Fruit fly (Drosophila melanogaster) whole organism, prepupa: Measurements from ENCODE around the gene Pde9.

Source experiments
- Blimp-1 ChIP-seq: fragments of 200-800 bp; sonication (Bioruptor generic); optimal IDR thresholded peaks from 3 replicates; lab custom pipeline; 2017; ENCODE audit warnings: missing biosample characterization, missing genetic modification characterization, mild to moderate bottlenecking, moderate library complexity, missing genetic modification reagents
- CG10631 ChIP-seq: fragments of 200-800 bp; sonication (Bioruptor generic); optimal IDR thresholded peaks from 2 replicates; lab custom pipeline; 2016; ENCODE audit warnings: missing biosample characterization, missing genetic modification characterization
- CG10669 ChIP-seq: fragments of 200-800 bp; sonication (Bioruptor generic); optimal IDR thresholded peaks from 3 replicates; lab custom pipeline; 2018; ENCODE audit warnings: missing biosample characterization, mild to moderate bottlenecking, missing genetic modification characterization, moderate library complexity
- CG11762 ChIP-seq: fragments of 200-800 bp; sonication (Bioruptor generic); optimal IDR thresholded peaks from 3 replicates; lab custom pipeline; 2016; ENCODE audit warnings: missing biosample characterization, missing genetic modification characterization; ENCODE audit not compliant: insufficient read depth
- CG11902 ChIP-seq: fragments of 200-800 bp; sonication (Bioruptor generic); optimal IDR thresholded peaks from 3 replicates; lab custom pipeline; 2016; ENCODE audit warnings: missing biosample characterization, missing genetic modification characterization
- CG15336 ChIP-seq: fragments of 200-800 bp; sonication (Bioruptor generic); IDR thresholded peaks from 2 replicates; pipeline ENCODE4 v1.3.6; 2022; ENCODE audit warnings: missing biosample characterization, missing genetic modification characterization
- CG1621 ChIP-seq: fragments of 200-800 bp; sonication (Bioruptor generic); optimal IDR thresholded peaks from 3 replicates; lab custom pipeline; 2018; ENCODE audit warnings: missing biosample characterization, mild to moderate bottlenecking, missing genetic modification characterization
- CG16779 ChIP-seq: fragments of 200-800 bp; sonication (Bioruptor generic); optimal IDR thresholded peaks from 3 replicates; lab custom pipeline; 2017; ENCODE audit warnings: missing biosample characterization, mild to moderate bottlenecking, missing genetic modification characterization
- CG3032 ChIP-seq: fragments of 200-800 bp; optimal IDR thresholded peaks from 2 replicates; lab custom pipeline; 2019; ENCODE audit warnings: missing biosample characterization, mild to moderate bottlenecking, missing genetic modification characterization, moderate library complexity
- CG31627 ChIP-seq: fragments of 200-800 bp; sonication (Bioruptor generic); optimal IDR thresholded peaks from 3 replicates; lab custom pipeline; 2016; ENCODE audit warnings: missing biosample characterization, missing genetic modification characterization
- CG32006 ChIP-seq: fragments of 200-800 bp; sonication (Bioruptor generic); optimal IDR thresholded peaks from 3 replicates; lab custom pipeline; 2017; ENCODE audit warnings: missing biosample characterization, mild to moderate bottlenecking, missing genetic modification characterization
- CG34406 ChIP-seq: fragments of 200-800 bp; sonication (Bioruptor generic); optimal IDR thresholded peaks from 3 replicates; lab custom pipeline; 2016; ENCODE audit warnings: missing biosample characterization, missing genetic modification characterization
- CG3919 ChIP-seq: fragments of 200-800 bp; sonication (Bioruptor generic); optimal IDR thresholded peaks from 3 replicates; lab custom pipeline; 2016; ENCODE audit warnings: missing biosample characterization, missing genetic modification characterization
- CG4318 ChIP-seq: fragments of 200-800 bp; sonication (Bioruptor generic); optimal IDR thresholded peaks from 3 replicates; lab custom pipeline; 2017; ENCODE audit warnings: missing biosample characterization, mild to moderate bottlenecking, missing genetic modification characterization
- CG6276 ChIP-seq: fragments of 200-800 bp; sonication (Bioruptor generic); optimal IDR thresholded peaks from 2 replicates; lab custom pipeline; 2017; ENCODE audit warnings: missing biosample characterization, mild to moderate bottlenecking, missing genetic modification characterization
- CG6808 ChIP-seq: fragments of 200-800 bp; sonication (Bioruptor generic); optimal IDR thresholded peaks from 3 replicates; lab custom pipeline; 2017; ENCODE audit warnings: missing biosample characterization, missing genetic modification characterization, mild to moderate bottlenecking, moderate library complexity, missing genetic modification reagents
- CG6854 ChIP-seq: fragments of 200-800 bp; sonication (Bioruptor generic); optimal IDR thresholded peaks from 2 replicates; lab custom pipeline; 2017; ENCODE audit warnings: missing biosample characterization, mild to moderate bottlenecking, missing genetic modification characterization
- CG7368 ChIP-seq: fragments of 200-800 bp; sonication (Bioruptor generic); optimal IDR thresholded peaks from 3 replicates; lab custom pipeline; 2016; ENCODE audit warnings: missing biosample characterization, missing genetic modification characterization
- CG8119 ChIP-seq: fragments of 200-800 bp; sonication (Bioruptor generic); IDR thresholded peaks from 3 replicates; pipeline ENCODE4 v1.3.6; 2022; ENCODE audit warnings: missing biosample characterization, missing genetic modification characterization
- CG8319 ChIP-seq: fragments of 200-800 bp; sonication (Bioruptor generic); optimal IDR thresholded peaks from 3 replicates; lab custom pipeline; 2016; ENCODE audit warnings: missing biosample characterization, missing genetic modification characterization
- CG8632 ChIP-seq: fragments of 200-800 bp; sonication (Bioruptor generic); optimal IDR thresholded peaks from 3 replicates; lab custom pipeline; 2016; ENCODE audit warnings: missing biosample characterization, missing genetic modification characterization
- Eip75B ChIP-seq: fragments of 200-800 bp; sonication (Bioruptor generic); optimal IDR thresholded peaks from 3 replicates; lab custom pipeline; 2016; ENCODE audit warnings: missing biosample characterization, missing genetic modification characterization
- Ets21C ChIP-seq: fragments of 200-800 bp; sonication (Bioruptor generic); optimal IDR thresholded peaks from 3 replicates; lab custom pipeline; 2016; ENCODE audit warnings: missing biosample characterization, missing genetic modification characterization
- Gug ChIP-seq: fragments of 200-800 bp; sonication (Bioruptor generic); IDR thresholded peaks from 2 replicates; pipeline ENCODE4 v1.3.6; 2022; ENCODE audit warnings: missing biosample characterization, missing genetic modification characterization
- Hr39 ChIP-seq: fragments of 200-800 bp; sonication (Bioruptor generic); optimal IDR thresholded peaks from 2 replicates; lab custom pipeline; 2016; ENCODE audit warnings: missing biosample characterization, missing genetic modification characterization
- Hr4 ChIP-seq: fragments of 200-800 bp; sonication (Bioruptor generic); optimal IDR thresholded peaks from 3 replicates; lab custom pipeline; 2016; ENCODE audit warnings: missing biosample characterization, missing genetic modification characterization
- Lpt ChIP-seq: fragments of 200-800 bp; sonication (Bioruptor generic); optimal IDR thresholded peaks from 3 replicates; lab custom pipeline; 2016; ENCODE audit warnings: missing biosample characterization, missing genetic modification characterization
- Met ChIP-seq: fragments of 200-800 bp; sonication (Bioruptor generic); optimal IDR thresholded peaks from 3 replicates; lab custom pipeline; 2016; ENCODE audit warnings: missing biosample characterization, missing genetic modification characterization
- OdsH ChIP-seq: fragments of 200-800 bp; sonication (Bioruptor generic); optimal IDR thresholded peaks from 3 replicates; lab custom pipeline; 2016; ENCODE audit warnings: missing biosample characterization, missing genetic modification characterization
- Smox ChIP-seq: fragments of 200-800 bp; sonication (Bioruptor generic); optimal IDR thresholded peaks from 3 replicates; lab custom pipeline; 2016; ENCODE audit warnings: missing biosample characterization, missing genetic modification characterization
- Sox102F ChIP-seq: fragments of 200-800 bp; sonication (Bioruptor generic); optimal IDR thresholded peaks from 2 replicates; lab custom pipeline; 2016; ENCODE audit warnings: missing biosample characterization, mild to moderate bottlenecking, missing genetic modification characterization
- Sox14 ChIP-seq: fragments of 200-800 bp; sonication (Bioruptor generic); optimal IDR thresholded peaks from 3 replicates; lab custom pipeline; 2016; ENCODE audit warnings: missing biosample characterization, missing genetic modification characterization
- Sox15 ChIP-seq: fragments of 200-800 bp; sonication (Bioruptor generic); optimal IDR thresholded peaks from 3 replicates; lab custom pipeline; 2016; ENCODE audit warnings: missing biosample characterization, missing genetic modification characterization
- achi ChIP-seq: fragments of 200-800 bp; sonication (Bioruptor generic); optimal IDR thresholded peaks from 3 replicates; lab custom pipeline; 2016; ENCODE audit warnings: missing biosample characterization, missing genetic modification characterization
- dac ChIP-seq: fragments of 200-800 bp; sonication (Bioruptor generic); optimal IDR thresholded peaks from 2 replicates; lab custom pipeline; 2017; ENCODE audit warnings: missing biosample characterization, mild to moderate bottlenecking, missing genetic modification characterization
- dsx ChIP-seq: fragments of 200-800 bp; optimal IDR thresholded peaks from 3 replicates; lab custom pipeline; 2019; ENCODE audit warnings: missing biosample characterization, mild to moderate bottlenecking, missing genetic modification characterization, moderate library complexity; ENCODE audit not compliant: poor library complexity, severe bottlenecking
- eg ChIP-seq: fragments of 200-800 bp; sonication (Bioruptor generic); IDR thresholded peaks from 3 replicates; pipeline ENCODE4 v1.3.6; 2022; ENCODE audit warnings: missing biosample characterization, missing genetic modification characterization
- esn ChIP-seq: fragments of 200-800 bp; sonication (Bioruptor generic); optimal IDR thresholded peaks from 2 replicates; lab custom pipeline; 2016; ENCODE audit warnings: missing biosample characterization, mild to moderate bottlenecking, missing genetic modification characterization, moderate library complexity
- fd85E ChIP-seq: fragments of 200-800 bp; sonication (Bioruptor generic); optimal IDR thresholded peaks from 3 replicates; lab custom pipeline; 2016; ENCODE audit warnings: missing biosample characterization, missing genetic modification characterization
- fkh ChIP-seq: fragments of 200-800 bp; sonication (Bioruptor generic); optimal IDR thresholded peaks from 3 replicates; lab custom pipeline; 2017; ENCODE audit warnings: missing biosample characterization, mild to moderate bottlenecking, missing genetic modification characterization, moderate library complexity
- lz ChIP-seq: fragments of 200-800 bp; sonication (Bioruptor generic); optimal IDR thresholded peaks from 3 replicates; lab custom pipeline; 2016; ENCODE audit warnings: missing biosample characterization, missing genetic modification characterization
- net ChIP-seq: fragments of 200-800 bp; sonication (Bioruptor generic); optimal IDR thresholded peaks from 3 replicates; lab custom pipeline; 2016; ENCODE audit warnings: missing biosample characterization, missing genetic modification characterization
- pdm3 ChIP-seq: fragments of 200-800 bp; sonication (Bioruptor generic); optimal IDR thresholded peaks from 3 replicates; lab custom pipeline; 2016; ENCODE audit warnings: missing biosample characterization, missing genetic modification characterization
- salr ChIP-seq, 2 experiments: fragments of 200-800 bp; sonication (Bioruptor generic); optimal IDR thresholded peaks; 3 replicates each; lab custom pipeline; 2016 to 2018; ENCODE audit warnings: missing biosample characterization in 2 of 2, missing genetic modification characterization in 2 of 2, mild to moderate bottlenecking in 1 of 2
- spab ChIP-seq: fragments of 200-800 bp; sonication (Bioruptor generic); optimal IDR thresholded peaks from 2 replicates; lab custom pipeline; 2017; ENCODE audit warnings: missing biosample characterization, mild to moderate bottlenecking, missing genetic modification characterization, missing genetic modification reagents
- topi ChIP-seq: fragments of 200-800 bp; sonication (Bioruptor generic); optimal IDR thresholded peaks from 3 replicates; lab custom pipeline; 2016; ENCODE audit warnings: missing biosample characterization, missing genetic modification characterization
- vri ChIP-seq: fragments of 200-800 bp; sonication (Bioruptor generic); optimal IDR thresholded peaks from 3 replicates; lab custom pipeline; 2016; ENCODE audit warnings: missing biosample characterization, mild to moderate bottlenecking, missing genetic modification characterization

Pde9 gene

dm6 chrX:12756374-12756721 lies 140.8 kb downstream of the Pde9 start (continued):
- TF ChIP-seq CG11902: no peak
- TF ChIP-seq CG10631: no peak
- TF ChIP-seq fkh (GFP tag; lab: Kevin White, UChicago): peak; percentile 89
- no peak for TF ChIP-seq pdm3 (GFP tag; lab: Kevin White, UChicago)
- TF ChIP-seq Sox15: no peak
- TF ChIP-seq CG6808 (GFP tag; lab: Kevin White, UChicago): peak; percentile 10
- TF ChIP-seq Smox (GFP tag; lab: Kevin White, UChicago): no peak
- TF ChIP-seq CG8119 (GFP tag; lab: Robert Waterston, UW): no peak
- TF ChIP-seq CG16779: no peak
- no peak for TF ChIP-seq CG31627 (GFP tag; lab: Kevin White, UChicago)
- TF ChIP-seq Ets21C: no peak
- no peak for TF ChIP-seq CG8319 (GFP tag; lab: Kevin White, UChicago)
- TF ChIP-seq lz (GFP tag; lab: Kevin White, UChicago): no peak
- TF ChIP-seq CG6854 (GFP tag; lab: Kevin White, UChicago): no peak

- peak; percentile 76 for TF ChIP-seq Smox (GFP tag; lab: Kevin White, UChicago)
- TF ChIP-seq CG11762 (GFP tag; lab: Kevin White, UChicago): peak; percentile 79
- TF ChIP-seq eg (GFP tag; lab: Robert Waterston, UW): peak; percentile 79
- peak; percentile 89 for TF ChIP-seq achi (GFP tag; lab: Kevin White, UChicago)
- TF ChIP-seq CG4318 (GFP tag; lab: Kevin White, UChicago): peak; percentile 87
- TF ChIP-seq CG32006 (GFP tag; lab: Kevin White, UChicago): peak; percentile 96
- TF ChIP-seq salr (GFP tag; optimal IDR thresholded peaks at IDR 0.05; lab: Kevin White, UChicago): peak; percentile 50 to 88
- TF ChIP-seq CG10669 (GFP tag; lab: Kevin White, UChicago): peak; percentile 69
- TF ChIP-seq Hr39 (GFP tag; lab: Kevin White, UChicago): peak; percentile 86
- TF ChIP-seq CG8119 (GFP tag; lab: Robert Waterston, UW): peak; percentile 84
- peak; percentile 24 for TF ChIP-seq CG6854 (GFP tag; lab: Kevin White, UChicago)
- peak; percentile 68 for TF ChIP-seq CG16779
- TF ChIP-seq lz (GFP tag; lab: Kevin White, UChicago): peak; percentile 81
- TF ChIP-seq CG8632 (GFP tag; lab: Kevin White, UChicago): peak; percentile 85
- TF ChIP-seq CG7368 (GFP tag; lab: Kevin White, UChicago): peak; percentile 10
- peak; percentile 16 for TF ChIP-seq dsx (GFP tag; lab: Kevin White, UChicago)
- peak; percentile 51 for TF ChIP-seq Gug
- peak; percentile 77 for TF ChIP-seq CG3919 (GFP tag; lab: Kevin White, UChicago)
- peak; percentile 72 for TF ChIP-seq Lpt (GFP tag; lab: Kevin White, UChicago)
- TF ChIP-seq topi (GFP tag; lab: Kevin White, UChicago): peak; percentile 82
- peak; percentile 74 for TF ChIP-seq Met (GFP tag; lab: Kevin White, UChicago)
- TF ChIP-seq CG1621 (tag; lab: Kevin White, UChicago): peak; percentile 48
- TF ChIP-seq esn (GFP tag; lab: Kevin White, UChicago): peak; percentile 85
- peak; percentile 47 for TF ChIP-seq net (GFP tag; lab: Kevin White, UChicago)
- TF ChIP-seq CG6276: peak; percentile 77
- peak; percentile 72 for TF ChIP-seq CG8319 (GFP tag; lab: Kevin White, UChicago)
- TF ChIP-seq Sox14 (GFP tag; lab: Kevin White, UChicago): peak; percentile 73
- peak; percentile 25 for TF ChIP-seq Eip75B (GFP tag; lab: Kevin White, UChicago)
- peak; percentile 92 for TF ChIP-seq OdsH (GFP tag; lab: Kevin White, UChicago)
- no peak for TF ChIP-seq fd85E (GFP tag; lab: Kevin White, UChicago)
- peak; percentile 66 for TF ChIP-seq spab (GFP tag; lab: Kevin White, UChicago)
- TF ChIP-seq CG31627 (GFP tag; lab: Kevin White, UChicago): peak; percentile 88
- TF ChIP-seq Sox102F (GFP tag; lab: Kevin White, UChicago): peak; percentile 75
- TF ChIP-seq CG34406 (GFP tag; lab: Kevin White, UChicago): peak; percentile 89
- peak; percentile 56 for TF ChIP-seq Blimp-1
- no peak for TF ChIP-seq vri
- TF ChIP-seq CG10631: peak; percentile 92
- TF ChIP-seq Hr4 (GFP tag; lab: Kevin White, UChicago): peak; percentile 73
- peak; percentile 74 for TF ChIP-seq CG11902
- peak; percentile 86 for TF ChIP-seq CG3032
- peak; percentile 77 for TF ChIP-seq dac
- TF ChIP-seq CG15336: peak; percentile 79
- TF ChIP-seq Sox15: peak; percentile 85
Observed at dm6 chrX:12755600-12756373, 141.3 kb downstream of the Pde9 start.
